Worm (Caenorhabditis elegans) whole organism, late embryonic: ENCODE measurements around the gene F13H8.8.

Source experiments
- Y22D7AL.16 ChIP-seq: sonication (generic microtip); optimal IDR thresholded peaks from 2 replicates; lab custom pipeline; 2016; ENCODE audit warnings: missing genetic modification characterization, missing compliant biosample characterization
- ahr-1 ChIP-seq: sonication (generic microtip); optimal IDR thresholded peaks from 2 replicates; lab custom pipeline; 2016; ENCODE audit warnings: missing genetic modification characterization, missing compliant biosample characterization
- ceh-18 ChIP-seq: sonication (generic microtip); optimal IDR thresholded peaks from 2 replicates; lab custom pipeline; 2016; ENCODE audit warnings: missing genetic modification characterization, missing compliant biosample characterization
- ceh-19 ChIP-seq: fragments of 200-800 bp; sonication (Bioruptor generic); optimal IDR thresholded peaks from 2 replicates; lab custom pipeline; 2018; ENCODE audit warnings: mild to moderate bottlenecking, missing genetic modification characterization, missing compliant biosample characterization
- ceh-2 ChIP-seq: sonication (generic microtip); optimal IDR thresholded peaks from 2 replicates; lab custom pipeline; 2016; ENCODE audit warnings: missing genotype, missing genetic modification characterization, missing compliant biosample characterization
- ceh-24 ChIP-seq: sonication (generic microtip); optimal IDR thresholded peaks from 2 replicates; lab custom pipeline; 2016; ENCODE audit warnings: mild to moderate bottlenecking, missing genetic modification characterization, missing compliant biosample characterization
- ceh-30 ChIP-seq: fragments of 150-350 bp; optimal IDR thresholded peaks from 2 replicates; lab custom pipeline; 2014; ENCODE audit warnings: missing biosample characterization, missing genetic modification characterization
- ceh-45 ChIP-seq: fragments of 200-800 bp; sonication (Bioruptor generic); IDR thresholded peaks from 2 replicates; pipeline ENCODE4 v1.3.6; 2022; ENCODE audit warnings: missing genetic modification reagents, missing genetic modification characterization, missing compliant biosample characterization
- ceh-9 ChIP-seq: sonication (generic microtip); optimal IDR thresholded peaks from 2 replicates; lab custom pipeline; 2016; ENCODE audit warnings: mild to moderate bottlenecking, missing genetic modification characterization, inconsistent platforms, missing compliant biosample characterization
- elt-2 ChIP-seq: sonication (generic microtip); optimal IDR thresholded peaks from 2 replicates; lab custom pipeline; 2016; ENCODE audit warnings: missing genetic modification reagents, missing genetic modification characterization, missing compliant biosample characterization
- elt-4 ChIP-seq: sonication (generic microtip); optimal IDR thresholded peaks from 2 replicates; lab custom pipeline; 2016; ENCODE audit warnings: missing genetic modification characterization, missing compliant biosample characterization
- ets-4 ChIP-seq: sonication (generic microtip); optimal IDR thresholded peaks from 2 replicates; lab custom pipeline; 2016; ENCODE audit warnings: missing genetic modification characterization, missing compliant biosample characterization
- fax-1 ChIP-seq: sonication (generic microtip); optimal IDR thresholded peaks from 2 replicates; lab custom pipeline; 2016; ENCODE audit warnings: missing genotype, missing genetic modification characterization, missing compliant biosample characterization
- fkh-6 ChIP-seq: sonication (generic microtip); optimal IDR thresholded peaks from 2 replicates; lab custom pipeline; 2016; ENCODE audit warnings: missing genetic modification characterization, missing compliant biosample characterization
- hlh-13 ChIP-seq: fragments of 200-800 bp; sonication (Bioruptor generic); optimal IDR thresholded peaks from 2 replicates; lab custom pipeline; 2018; ENCODE audit warnings: mild to moderate bottlenecking, missing genetic modification characterization, missing compliant biosample characterization
- hlh-15 ChIP-seq: sonication (generic microtip); optimal IDR thresholded peaks from 2 replicates; lab custom pipeline; 2016; ENCODE audit warnings: missing genetic modification characterization, missing compliant biosample characterization
- hlh-30 ChIP-seq: sonication (generic microtip); optimal IDR thresholded peaks from 2 replicates; lab custom pipeline; 2017; ENCODE audit warnings: antibody characterized with exemption, missing genetic modification characterization, missing compliant biosample characterization; ENCODE audit not compliant: insufficient read depth
- hlh-8 ChIP-seq: sonication (generic microtip); optimal IDR thresholded peaks from 2 replicates; lab custom pipeline; 2016; ENCODE audit warnings: missing genotype, missing genetic modification characterization, missing compliant biosample characterization
- lim-6 ChIP-seq: sonication (generic microtip); optimal IDR thresholded peaks from 2 replicates; lab custom pipeline; 2016; ENCODE audit warnings: missing genetic modification characterization, missing compliant biosample characterization
- mec-3 ChIP-seq: sonication (generic microtip); optimal IDR thresholded peaks from 2 replicates; lab custom pipeline; 2016; ENCODE audit warnings: borderline replicate concordance, missing genetic modification characterization, missing compliant biosample characterization
- nfya-1 ChIP-seq: sonication (generic microtip); optimal IDR thresholded peaks from 2 replicates; lab custom pipeline; 2017; ENCODE audit warnings: missing genetic modification characterization, mild to moderate bottlenecking, missing compliant biosample characterization, antibody characterized with exemption, moderate library complexity
- npax-4 ChIP-seq: sonication (generic microtip); optimal IDR thresholded peaks from 2 replicates; lab custom pipeline; 2016; ENCODE audit warnings: missing genetic modification characterization, missing compliant biosample characterization
- pag-3 ChIP-seq: sonication (generic microtip); optimal IDR thresholded peaks from 2 replicates; lab custom pipeline; 2016; ENCODE audit warnings: missing compliant biosample characterization, missing genetic modification characterization, borderline replicate concordance
- pha-2 ChIP-seq: sonication (generic microtip); optimal IDR thresholded peaks from 2 replicates; lab custom pipeline; 2017; ENCODE audit warnings: mild to moderate bottlenecking, missing genetic modification characterization, missing compliant biosample characterization
- pha-4 ChIP-seq: fragments of 150-350 bp; optimal IDR thresholded peaks from 2 replicates; lab custom pipeline; 2018; ENCODE audit warnings: missing biosample characterization, missing genetic modification reagents, missing genetic modification characterization
- pros-1 ChIP-seq: fragments of 150-350 bp; optimal IDR thresholded peaks from 2 replicates; lab custom pipeline; 2014; ENCODE audit warnings: missing biosample characterization, missing genetic modification reagents, missing genetic modification characterization
- rnt-1 ChIP-seq: sonication (generic microtip); optimal IDR thresholded peaks from 2 replicates; lab custom pipeline; 2016; ENCODE audit warnings: missing genetic modification characterization, missing compliant biosample characterization
- syd-9 ChIP-seq: sonication (generic microtip); optimal IDR thresholded peaks from 2 replicates; lab custom pipeline; 2016; ENCODE audit warnings: mild to moderate bottlenecking, missing genetic modification characterization, moderate library complexity, missing compliant biosample characterization
- tbx-2 ChIP-seq: sonication (generic microtip); optimal IDR thresholded peaks from 2 replicates; lab custom pipeline; 2016; ENCODE audit warnings: missing genetic modification characterization, missing compliant biosample characterization
- ttx-3 ChIP-seq: sonication (generic microtip); optimal IDR thresholded peaks from 2 replicates; lab custom pipeline; 2016; ENCODE audit warnings: missing genetic modification reagents, missing genetic modification characterization, missing compliant biosample characterization
- unc-3 ChIP-seq, 2 experiments: fragments of 200-800 bp in 1 of 2; sonication (Bioruptor generic) in 1 of 2; sonication (generic microtip) in 1 of 2; conservative IDR thresholded peaks in 1 of 2; optimal IDR thresholded peaks in 1 of 2; 2 replicates each; pipeline versions ENCODE4 v1.3.6 to Lab custom; 2016 to 2022; ENCODE audit warnings: missing compliant biosample characterization in 2 of 2, missing genetic modification characterization in 2 of 2, missing genetic modification reagents in 1 of 2
- unc-42 ChIP-seq: sonication (generic microtip); optimal IDR thresholded peaks from 2 replicates; lab custom pipeline; 2016; ENCODE audit warnings: missing genotype, missing genetic modification characterization, missing compliant biosample characterization
- unc-55 ChIP-seq: sonication (generic microtip); optimal IDR thresholded peaks from 2 replicates; lab custom pipeline; 2017; ENCODE audit warnings: missing biosample characterization, missing genetic modification reagents, missing genetic modification characterization
- zip-5 ChIP-seq: sonication (generic microtip); optimal IDR thresholded peaks from 2 replicates; lab custom pipeline; 2016; ENCODE audit warnings: missing genetic modification characterization, missing compliant biosample characterization
- ztf-16 ChIP-seq: sonication (generic microtip); optimal IDR thresholded peaks from 2 replicates; lab custom pipeline; 2017; ENCODE audit warnings: missing genetic modification characterization, missing compliant biosample characterization

The F13H8.8 gene

ce11 chrII:6267983-6268382 is at the start of gene F13H8.8:
TSS of gene F13H8.8 (minus strand) at chrII:6268083.
- TF ChIP-seq elt-4 (tag; lab: Kevin White, UChicago), result no peak

DNA sequence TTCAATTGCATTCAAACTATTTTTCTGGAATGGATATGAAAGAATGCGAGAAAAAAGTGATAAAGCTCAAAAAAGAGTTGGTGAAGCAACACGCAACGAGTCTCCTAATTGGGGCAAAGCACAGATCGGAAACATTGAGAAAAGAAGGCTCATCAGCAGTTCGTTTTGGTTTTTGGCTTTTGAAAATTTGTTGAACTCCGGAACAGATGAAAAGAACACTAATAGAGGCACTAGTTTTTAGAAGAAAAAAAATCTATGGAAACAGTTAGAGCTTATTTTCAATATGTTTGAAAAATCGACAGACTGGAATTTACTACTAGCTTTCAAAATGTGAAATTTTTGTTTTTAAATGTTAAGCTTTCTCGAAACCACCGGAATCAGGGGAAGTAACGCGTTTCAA is 44.0 kb upstream of the F13H8.8 start:
- no peak for TF ChIP-seq hlh-30 (tag; lab: Kevin White, UChicago)
- TF ChIP-seq, all 69 proteins: peak for 0

DNA sequence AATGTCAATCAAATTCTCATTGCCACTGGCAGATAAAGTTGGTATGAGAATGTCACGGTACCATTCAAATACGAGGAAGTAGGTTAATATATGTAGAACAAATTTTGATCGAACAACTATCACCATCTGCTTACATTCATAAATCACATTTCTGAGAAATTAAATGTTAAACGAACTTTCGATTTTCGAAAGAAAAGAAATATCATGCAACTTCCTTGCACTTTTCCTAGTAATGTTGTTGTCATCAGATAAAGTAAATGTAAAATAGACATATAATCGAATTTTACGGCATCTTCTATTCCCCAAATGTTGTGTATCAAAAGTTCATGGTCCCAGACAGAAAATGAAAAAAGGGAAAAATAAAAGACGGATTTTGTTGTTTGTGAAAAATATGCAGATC is 43.6 kb upstream of the F13H8.8 start:
- TF ChIP-seq fkh-6 (tag; lab: Kevin White, UChicago) (no peak), rnt-1 (tag; lab: Kevin White, UChicago) (no peak), ceh-2 (tag; lab: Kevin White, UChicago) (no peak), pha-4 (no peak), mec-3 (tag; lab: Kevin White, UChicago) (no peak), hlh-8 (no peak), ceh-24 (tag; lab: Kevin White, UChicago) (no peak), elt-4 (tag; lab: Kevin White, UChicago) (no peak), lim-6 (tag; lab: Kevin White, UChicago) (no peak), fax-1 (no peak), hlh-13 (GFP tag; lab: Kevin White, UChicago) (no peak), pag-3 (tag; lab: Kevin White, UChicago) (no peak), zip-5 (no peak), hlh-15 (tag; lab: Kevin White, UChicago) (no peak), npax-4 (tag; lab: Kevin White, UChicago) (no peak), ceh-30 (tag; lab: Kevin White, UChicago) (no peak), pros-1 (tag; lab: Kevin White, UChicago) (no peak)

ce11 chrII:6309198-6309597 is 41.3 kb upstream of the F13H8.8 start, which contains the start of gene glb-10:
TSS of gene glb-10 (minus strand) at chrII:6309298.
- TF ChIP-seq unc-42 (tag; lab: Kevin White, UChicago) (no peak), ceh-24 (tag; lab: Kevin White, UChicago) (no peak), hlh-15 (tag; lab: Kevin White, UChicago) (no peak)

DNA sequence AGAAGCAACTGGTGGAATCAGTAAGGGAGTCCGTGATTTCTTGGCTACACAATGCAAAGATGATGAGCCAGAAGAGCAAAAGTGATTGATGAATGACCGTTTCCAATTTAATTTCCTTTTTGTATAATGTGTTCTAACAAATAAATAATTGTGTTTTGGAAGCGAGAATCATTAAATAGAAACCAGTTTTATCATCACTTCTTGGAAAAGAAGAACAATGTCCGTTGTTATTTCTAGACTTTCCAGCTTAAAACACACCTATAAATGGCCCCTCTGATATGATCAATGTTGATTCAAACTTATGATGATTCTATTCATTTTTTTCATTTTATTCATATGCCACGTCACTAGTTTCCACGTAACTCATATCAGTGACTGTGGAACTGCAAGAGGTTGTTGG is 38.2 kb upstream of the F13H8.8 start, which contains the start of gene C29F5.8:
Gene C29F5.8, plus strand, starts transcription at position 301 of the 400 bp plus-strand sequence.
- TF ChIP-seq pha-2 (tag; lab: Kevin White, UChicago), result no peak
- no peak for TF ChIP-seq ceh-19
- no peak for TF ChIP-seq ets-4 (tag; lab: Kevin White, UChicago)
- TF ChIP-seq ttx-3 (tag; lab: Kevin White, UChicago), result no peak
- no peak for TF ChIP-seq syd-9 (tag; lab: Kevin White, UChicago)
- TF ChIP-seq Y22D7AL.16 (tag; lab: Kevin White, UChicago), result no peak
- no peak for TF ChIP-seq ceh-2 (tag; lab: Kevin White, UChicago)
- no peak for TF ChIP-seq ahr-1
- TF ChIP-seq ceh-9 (tag; lab: Kevin White, UChicago), result no peak

DNA sequence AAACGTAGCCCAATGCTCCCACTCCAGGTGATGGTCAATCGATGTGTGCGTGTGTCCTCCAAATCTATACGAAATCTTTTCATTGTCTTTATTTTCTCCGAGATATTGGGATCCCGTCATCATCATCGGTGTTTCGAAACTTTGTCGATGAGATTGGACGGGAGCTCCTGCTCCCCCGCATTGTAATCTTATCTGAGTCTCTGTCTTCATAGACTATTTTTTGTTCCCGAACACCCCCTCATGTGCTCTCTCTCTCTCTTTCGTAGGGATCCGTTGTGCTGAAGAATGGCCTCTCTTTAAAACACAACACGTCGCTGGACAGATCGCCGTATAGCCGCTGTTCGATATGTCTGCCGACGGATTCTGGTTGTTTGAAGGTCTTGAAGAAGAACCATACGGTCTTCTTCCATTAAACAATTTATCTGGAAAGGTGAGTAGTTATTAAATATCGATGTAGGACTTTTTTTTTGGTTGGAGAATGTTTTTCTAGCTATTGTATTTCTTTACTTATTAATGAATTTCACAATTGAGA is 35.4 kb upstream of the F13H8.8 start, which contains the start of gene C29F5.1:
Gene C29F5.1, plus strand, starts transcription at position 317 of the 532 bp plus-strand sequence.
- TF ChIP-seq elt-2 (tag; lab: Kevin White, UChicago) (no peak), ztf-16 (tag; lab: Kevin White, UChicago) (no peak), hlh-13 (GFP tag; lab: Kevin White, UChicago) (no peak), unc-3 (GFP tag; conservative IDR thresholded peaks at IDR 0.05; lab: Robert Waterston, UW) (no peak), unc-3 (tag; optimal IDR thresholded peaks at IDR 0.05; lab: Kevin White, UChicago) (no peak), ceh-45 (GFP tag; lab: Robert Waterston, UW) (no peak), ceh-18 (tag; lab: Kevin White, UChicago) (peak; percentile 69), unc-55 (GFP tag; lab: Kevin White, UChicago) (peak; percentile 9), tbx-2 (tag; lab: Kevin White, UChicago) (no peak), pag-3 (tag; lab: Kevin White, UChicago) (no peak), npax-4 (tag; lab: Kevin White, UChicago) (no peak), rnt-1 (tag; lab: Kevin White, UChicago) (peak; percentile 29), nfya-1 (tag; lab: Kevin White, UChicago) (no peak), mec-3 (tag; lab: Kevin White, UChicago) (no peak)
